Worm (Caenorhabditis elegans): ENCODE data around the gene T10C6.16.

- TF ChIP-seq ama-1 (optimal IDR thresholded peaks at IDR 0.05) (no peak), tbx-37 (GFP tag; conservative IDR thresholded peaks at IDR 0.05) (no peak), ceh-36 (tag; optimal IDR thresholded peaks at IDR 0.05) (no peak), tbx-11 (GFP tag; IDR thresholded peaks at IDR 0.05) (no peak), scrt-1 (GFP tag; IDR thresholded peaks at IDR 0.05) (no peak), F13C5.2 (tag; optimal IDR thresholded peaks at IDR 0.05) (no peak), tra-4 (tag; optimal IDR thresholded peaks at IDR 0.05) (no peak)
Measured at ce11 chrV:16049177-16049576, 16.4 kb upstream of the T10C6.16 start, which contains the start of gene best-12.

Measured in whole organism, early embryonic.